Worm (Caenorhabditis elegans) whole organism, L2 larva: Measurements from ENCODE around the gene ttr-1.

Experiments used
- C34F6.9 ChIP-seq: fragments of 150-350 bp; optimal IDR thresholded peaks from 2 replicates; lab custom pipeline; 2014; ENCODE audit warnings: missing biosample characterization, missing genetic modification characterization
- R02D3.7 ChIP-seq: fragments of 150-350 bp; optimal IDR thresholded peaks from 2 replicates; lab custom pipeline; 2014; ENCODE audit warnings: missing biosample characterization, missing genetic modification characterization
- Y55F3AM.14 ChIP-seq: fragments of 200-800 bp; sonication (Bioruptor generic); optimal IDR thresholded peaks from 2 replicates; lab custom pipeline; 2018; ENCODE audit warnings: mild to moderate bottlenecking, missing genetic modification characterization, missing compliant biosample characterization
- ZK546.5 ChIP-seq: sonication (generic microtip); optimal IDR thresholded peaks from 2 replicates; lab custom pipeline; 2017; ENCODE audit warnings: missing biosample characterization, missing genetic modification characterization
- alr-1 ChIP-seq: fragments of 150-350 bp; optimal IDR thresholded peaks from 2 replicates; lab custom pipeline; 2014; ENCODE audit warnings: missing biosample characterization, missing genetic modification characterization
- aly-2 ChIP-seq: fragments of 150-350 bp; optimal IDR thresholded peaks from 2 replicates; lab custom pipeline; 2014; ENCODE audit warnings: missing biosample characterization, missing genetic modification characterization
- ama-1 ChIP-seq: fragments of 150-350 bp; optimal IDR thresholded peaks from 2 replicates; lab custom pipeline; 2018; ENCODE audit warnings: inconsistent platforms
- blmp-1 ChIP-seq: sonication (generic microtip); optimal IDR thresholded peaks from 2 replicates; lab custom pipeline; 2017; ENCODE audit warnings: missing genetic modification characterization, mild to moderate bottlenecking, missing compliant biosample characterization, antibody characterized with exemption, moderate library complexity; ENCODE audit not compliant: insufficient read depth
- crh-2 ChIP-seq: sonication (generic microtip); optimal IDR thresholded peaks from 2 replicates; lab custom pipeline; 2017; ENCODE audit warnings: missing biosample characterization, missing genetic modification characterization
- dmd-4 ChIP-seq: sonication (generic microtip); optimal IDR thresholded peaks from 2 replicates; lab custom pipeline; 2017; ENCODE audit warnings: missing biosample characterization, missing genetic modification characterization
- egl-27 ChIP-seq: sonication (generic microtip); optimal IDR thresholded peaks from 3 replicates; lab custom pipeline; 2017; ENCODE audit warnings: missing biosample characterization, missing genetic modification reagents, missing genetic modification characterization
- elt-3 ChIP-seq: sonication (generic microtip); optimal IDR thresholded peaks from 2 replicates; lab custom pipeline; 2017; ENCODE audit warnings: missing biosample characterization, missing genetic modification characterization
- fos-1 ChIP-seq: fragments of 150-350 bp; optimal IDR thresholded peaks from 2 replicates; lab custom pipeline; 2014; ENCODE audit warnings: missing biosample characterization, missing genetic modification characterization
- gmeb-1 ChIP-seq: fragments of 150-350 bp; optimal IDR thresholded peaks from 2 replicates; lab custom pipeline; 2014; ENCODE audit warnings: missing biosample characterization, missing genetic modification characterization
- lin-11 ChIP-seq: fragments of 150-350 bp; sonication (generic microtip); optimal IDR thresholded peaks from 2 replicates; lab custom pipeline; 2014; ENCODE audit warnings: missing biosample characterization, missing genetic modification characterization, inconsistent platforms, mixed read lengths
- lin-13 ChIP-seq: fragments of 150-350 bp; optimal IDR thresholded peaks from 2 replicates; lab custom pipeline; 2014; ENCODE audit warnings: missing biosample characterization, missing genetic modification reagents, missing genetic modification characterization
- lin-39 ChIP-seq: fragments of 150-350 bp; optimal IDR thresholded peaks from 2 replicates; lab custom pipeline; 2014; ENCODE audit warnings: missing biosample characterization, missing genetic modification reagents, missing genetic modification characterization
- lsy-2 ChIP-seq, 2 experiments: fragments of 150-350 bp in 1 of 2; sonication (generic microtip) in 1 of 2; optimal IDR thresholded peaks; 2 replicates each; lab custom pipeline; 2014 to 2017; ENCODE audit warnings: missing biosample characterization in 2 of 2, missing genetic modification characterization in 2 of 2
- mab-5 ChIP-seq: fragments of 150-350 bp; optimal IDR thresholded peaks from 2 replicates; lab custom pipeline; 2014; ENCODE audit warnings: missing biosample characterization, missing genetic modification characterization
- mbf-1 ChIP-seq: sonication (generic microtip); optimal IDR thresholded peaks from 2 replicates; lab custom pipeline; 2017; ENCODE audit warnings: missing biosample characterization, missing genetic modification characterization
- mdl-1 ChIP-seq, 2 experiments: fragments of 150-350 bp in 1 of 2; sonication (generic microtip) in 1 of 2; optimal IDR thresholded peaks; 2 replicates each; lab custom pipeline; 2017; ENCODE audit warnings: missing biosample characterization in 2 of 2, missing genetic modification characterization in 2 of 2
- nhr-10 ChIP-seq: sonication (generic microtip); optimal IDR thresholded peaks from 2 replicates; lab custom pipeline; 2017; ENCODE audit warnings: missing biosample characterization, missing genetic modification characterization
- nhr-11 ChIP-seq: fragments of 150-350 bp; optimal IDR thresholded peaks from 2 replicates; lab custom pipeline; 2014; ENCODE audit warnings: missing biosample characterization, missing genetic modification characterization
- nhr-12 ChIP-seq: fragments of 150-350 bp; optimal IDR thresholded peaks from 2 replicates; lab custom pipeline; 2014; ENCODE audit warnings: missing biosample characterization, missing genetic modification characterization
- nhr-129 ChIP-seq: fragments of 150-350 bp; optimal IDR thresholded peaks from 2 replicates; lab custom pipeline; 2014; ENCODE audit warnings: missing biosample characterization, missing genetic modification characterization
- nhr-21 ChIP-seq: fragments of 150-350 bp; optimal IDR thresholded peaks from 2 replicates; lab custom pipeline; 2014; ENCODE audit warnings: missing biosample characterization, missing genetic modification characterization
- nhr-23 ChIP-seq: fragments of 150-350 bp; optimal IDR thresholded peaks from 2 replicates; lab custom pipeline; 2014; ENCODE audit warnings: missing biosample characterization, missing genetic modification reagents, missing genetic modification characterization
- nhr-237 ChIP-seq: fragments of 150-350 bp; optimal IDR thresholded peaks from 2 replicates; lab custom pipeline; 2014; ENCODE audit warnings: missing biosample characterization, missing genetic modification characterization
- nhr-25 ChIP-seq: fragments of 150-350 bp; sonication (generic microtip); optimal IDR thresholded peaks from 3 replicates; lab custom pipeline; 2014; ENCODE audit warnings: missing biosample characterization, missing genetic modification characterization
- nhr-77 ChIP-seq: fragments of 150-350 bp; optimal IDR thresholded peaks from 2 replicates; lab custom pipeline; 2014; ENCODE audit warnings: missing biosample characterization, missing genetic modification characterization
- peb-1 ChIP-seq: fragments of 150-350 bp; optimal IDR thresholded peaks from 2 replicates; lab custom pipeline; 2014; ENCODE audit warnings: missing biosample characterization, missing genetic modification characterization
- skn-1 ChIP-seq: sonication (generic microtip); optimal IDR thresholded peaks from 2 replicates; lab custom pipeline; 2017; ENCODE audit warnings: missing biosample characterization, missing genetic modification characterization
- sma-3 ChIP-seq: sonication (generic microtip); optimal IDR thresholded peaks from 2 replicates; lab custom pipeline; 2016; ENCODE audit warnings: missing genetic modification reagents, missing genetic modification characterization, missing compliant biosample characterization
- sma-9 ChIP-seq, 2 experiments: fragments of 150-350 bp in 1 of 2; sonication (generic microtip) in 1 of 2; optimal IDR thresholded peaks; 2 replicates each; lab custom pipeline; 2014 to 2016; ENCODE audit warnings: missing genetic modification characterization in 2 of 2, mild to moderate bottlenecking in 1 of 2, missing biosample characterization in 1 of 2, missing compliant biosample characterization in 1 of 2, missing genetic modification reagents in 1 of 2, moderate library complexity in 1 of 2
- snpc-4 ChIP-seq: fragments of 150-350 bp; optimal IDR thresholded peaks from 2 replicates; lab custom pipeline; 2014; ENCODE audit warnings: missing biosample characterization, missing genetic modification characterization
- unc-39 ChIP-seq: fragments of 150-350 bp; optimal IDR thresholded peaks from 2 replicates; lab custom pipeline; 2014; ENCODE audit warnings: missing biosample characterization, missing genetic modification characterization
- unc-55 ChIP-seq: fragments of 150-350 bp; sonication (generic microtip); optimal IDR thresholded peaks from 3 replicates; lab custom pipeline; 2014; ENCODE audit warnings: missing biosample characterization, missing genetic modification reagents, missing genetic modification characterization
- unc-62 ChIP-seq: fragments of 150-350 bp; optimal IDR thresholded peaks from 2 replicates; lab custom pipeline; 2014; ENCODE audit warnings: missing biosample characterization, missing genetic modification reagents, missing genetic modification characterization
- zag-1 ChIP-seq: fragments of 150-350 bp; optimal IDR thresholded peaks from 2 replicates; lab custom pipeline; 2014; ENCODE audit warnings: missing biosample characterization, missing genetic modification characterization
- ztf-1 ChIP-seq: fragments of 200-800 bp; sonication (Bioruptor generic); conservative IDR thresholded peaks from 2 replicates; pipeline ENCODE4 v1.3.6; 2022; ENCODE audit warnings: missing genetic modification characterization, missing compliant biosample characterization
- ztf-11 ChIP-seq: sonication (generic microtip); optimal IDR thresholded peaks from 2 replicates; lab custom pipeline; 2017; ENCODE audit warnings: missing biosample characterization, missing genetic modification characterization
- ztf-4 ChIP-seq: fragments of 150-350 bp; optimal IDR thresholded peaks from 2 replicates; lab custom pipeline; 2014; ENCODE audit warnings: missing biosample characterization, missing genetic modification characterization

ttr-1 gene

ce11 chrIII:9956123-9956522, 27.2 kb downstream of the ttr-1 start, which contains the start of gene mog-1:
mog-1 (minus strand) TSS chrIII:9956215.
- no peak for TF ChIP-seq nhr-21
- no peak for TF ChIP-seq nhr-237 (tag; lab: Kevin White, UChicago)
- TF ChIP-seq peb-1 (tag; lab: Kevin White, UChicago): no peak
- peak; percentile 60 for TF ChIP-seq unc-55 (GFP tag; lab: Kevin White, UChicago)
- peak; percentile 5 for TF ChIP-seq fos-1 (tag; lab: Kevin White, UChicago)
- peak; percentile 66 for TF ChIP-seq C34F6.9 (tag; lab: Kevin White, UChicago)
- TF ChIP-seq lsy-2 (tag; optimal IDR thresholded peaks at IDR 0.05; lab: Kevin White, UChicago): peak in 1 of 2 experiments; percentile 34
- no peak for TF ChIP-seq elt-3 (tag; lab: Kevin White, UChicago)
- no peak for TF ChIP-seq unc-62 (GFP tag; lab: Kevin White, UChicago)
- no peak for TF ChIP-seq Y55F3AM.14
- TF ChIP-seq mab-5 (tag; lab: Kevin White, UChicago): no peak
- TF ChIP-seq R02D3.7 (tag; lab: Kevin White, UChicago): no peak
- TF ChIP-seq unc-39: no peak
- TF ChIP-seq sma-3 (GFP tag; lab: Kevin White, UChicago): no peak
- no peak for TF ChIP-seq nhr-25
- TF ChIP-seq zag-1 (tag; lab: Kevin White, UChicago): no peak

ce11 chrIII:9956665-9957401, 28.0 kb downstream of the ttr-1 start, which contains the start of gene alx-1:
alx-1 (plus strand) TSS chrIII:9957351.
- TF ChIP-seq crh-2 (tag; lab: Kevin White, UChicago) (peak; percentile 3), alr-1 (tag; lab: Kevin White, UChicago) (no peak), nhr-129 (peak; percentile 8), lin-39 (tag; lab: Kevin White, UChicago) (no peak), ZK546.5 (no peak), skn-1 (tag; lab: Kevin White, UChicago) (no peak), nhr-21 (no peak), sma-9 (GFP tag; optimal IDR thresholded peaks at IDR 0.05; lab: Kevin White, UChicago) (no peak), sma-9 (tag; optimal IDR thresholded peaks at IDR 0.05; lab: Kevin White, UChicago) (no peak), gmeb-1 (no peak), nhr-12 (no peak), C34F6.9 (tag; lab: Kevin White, UChicago) (no peak), dmd-4 (tag; lab: Kevin White, UChicago) (no peak), egl-27 (tag; lab: Kevin White, UChicago) (no peak), fos-1 (tag; lab: Kevin White, UChicago) (peak; percentile 99), nhr-237 (tag; lab: Kevin White, UChicago) (no peak), lin-11 (no peak), Y55F3AM.14 (no peak), ztf-1 (no peak), snpc-4 (tag; lab: Kevin White, UChicago) (no peak), zag-1 (tag; lab: Kevin White, UChicago) (no peak), ztf-11 (tag; lab: Kevin White, UChicago) (no peak), nhr-77 (no peak), nhr-11 (no peak), ztf-4 (no peak), sma-3 (GFP tag; lab: Kevin White, UChicago) (peak; percentile 1), nhr-10 (tag; lab: Kevin White, UChicago) (no peak), blmp-1 (tag; lab: Kevin White, UChicago) (no peak), nhr-23 (tag; lab: Kevin White, UChicago) (no peak)

ce11 chrIII:9963447-9963846, 34.6 kb downstream of the ttr-1 start:
- TF ChIP-seq ama-1 (lab: Kevin White, UChicago) (no peak), mdl-1 (tag; optimal IDR thresholded peaks at IDR 0.05; lab: Kevin White, UChicago) (no peak), nhr-129 (no peak), ztf-4 (no peak), aly-2 (tag; lab: Kevin White, UChicago) (no peak), lin-13 (GFP tag; lab: Kevin White, UChicago) (no peak), nhr-25 (no peak), fos-1 (tag; lab: Kevin White, UChicago) (no peak), unc-39 (no peak), mbf-1 (no peak), zag-1 (tag; lab: Kevin White, UChicago) (no peak), nhr-21 (no peak), unc-62 (GFP tag; lab: Kevin White, UChicago) (no peak), ztf-11 (tag; lab: Kevin White, UChicago) (no peak), peb-1 (tag; lab: Kevin White, UChicago) (no peak), nhr-10 (tag; lab: Kevin White, UChicago) (no peak), dmd-4 (tag; lab: Kevin White, UChicago) (no peak), sma-9 (GFP tag; optimal IDR thresholded peaks at IDR 0.05; lab: Kevin White, UChicago) (no peak), sma-9 (tag; optimal IDR thresholded peaks at IDR 0.05; lab: Kevin White, UChicago) (no peak)
